Worm (Caenorhabditis elegans) whole organism, L1 larva: ENCODE results near the gene Y110A2AL.5.

Experiments used
- ets-5 ChIP-seq: fragments of 200-800 bp; sonication (Bioruptor generic); IDR thresholded peaks from 2 replicates; pipeline ENCODE4 v1.3.6; 2022; ENCODE audit warnings: missing genetic modification characterization, missing compliant biosample characterization
- nhr-237 ChIP-seq: fragments of 150-350 bp; optimal IDR thresholded peaks from 2 replicates; lab custom pipeline; 2014; ENCODE audit warnings: missing biosample characterization, missing genetic modification characterization

DNA sequence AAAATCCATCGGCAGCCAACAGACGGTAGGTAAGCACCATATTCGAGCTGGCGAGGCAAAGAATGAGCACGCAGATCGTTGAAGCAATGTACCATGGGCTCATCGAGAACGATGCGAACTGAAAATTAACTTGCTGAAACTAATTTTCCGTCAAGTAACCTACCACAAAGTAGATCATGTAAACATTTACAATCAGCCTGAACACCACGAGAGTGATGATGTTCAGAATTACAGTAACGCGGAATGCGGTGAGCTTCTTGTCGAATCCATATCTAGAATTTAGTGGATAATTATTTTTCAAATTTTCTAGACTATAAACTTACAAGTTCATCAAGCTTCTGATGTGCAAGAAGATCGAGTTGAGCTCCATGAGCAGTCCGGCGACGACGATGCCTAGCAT is 34.8 kb upstream of the Y110A2AL.5 start:
- TF ChIP-seq nhr-237 (tag; lab: Kevin White, UChicago) (no peak), ets-5 (GFP tag; lab: Robert Waterston, UW) (no peak)
